Fruit fly (Drosophila melanogaster): ENCODE data around the gene CG33290.
A peak's percentile ranks its signal among the peaks of the same experiment; 100 is the strongest.

CG33290 gene

dm6 chr3L:21584683-21585082 is 42.5 kb downstream of the CG33290 start (continued):
- TF ChIP-seq Nf-YC (tag; optimal IDR thresholded peaks at IDR 0.05) (peak; percentile 95), CG11085 (GFP tag; IDR thresholded peaks at IDR 0.05) (no peak), CG14050 (GFP tag; IDR thresholded peaks at IDR 0.05) (no peak), Opbp (GFP tag; IDR thresholded peaks at IDR 0.05; ENCODE audit: partially characterized antibody) (no peak), Mes4 (GFP tag; optimal IDR thresholded peaks at IDR 0.05) (no peak), schlank (tag; optimal IDR thresholded peaks at IDR 0.05) (no peak), zfh2 (GFP tag; optimal IDR thresholded peaks at IDR 0.05) (no peak), bowl (GFP tag; IDR thresholded peaks at IDR 0.05) (no peak), ttk (GFP tag; IDR thresholded peaks at IDR 0.05) (peak; percentile 69; the same call in 1 of the 2 replicates), CG10147 (GFP tag; optimal IDR thresholded peaks at IDR 0.05) (no peak), Hand (GFP tag; optimal IDR thresholded peaks at IDR 0.05) (no peak), Jarid2 (GFP tag; optimal IDR thresholded peaks at IDR 0.05) (peak; percentile 58), inv (GFP tag; IDR thresholded peaks at IDR 0.05; ENCODE audit: partially characterized antibody) (no peak), otp (GFP tag; IDR thresholded peaks at IDR 0.05) (peak; percentile 22; the same call in 1 of the 3 replicates), CG2202 (tag; optimal IDR thresholded peaks at IDR 0.05) (no peak), CG5245 (GFP tag; optimal IDR thresholded peaks at IDR 0.05) (no peak), D (optimal IDR thresholded peaks at IDR 0.05) (no peak), D (GFP tag; optimal IDR thresholded peaks at IDR 0.05) (no peak), ind (GFP tag; optimal IDR thresholded peaks at IDR 0.05) (no peak), tin (GFP tag; optimal IDR thresholded peaks at IDR 0.05) (no peak), tio (GFP tag; optimal IDR thresholded peaks at IDR 0.05) (no peak), CG1647 (GFP tag; optimal IDR thresholded peaks at IDR 0.05) (no peak), ssp (GFP tag; IDR thresholded peaks at IDR 0.05) (no peak), CG34224 (GFP tag; IDR thresholded peaks at IDR 0.05; ENCODE audit: partially characterized antibody) (peak; percentile 55; the same call in 1 of the 3 replicates), Eip74EF (GFP tag; optimal IDR thresholded peaks at IDR 0.05) (no peak), CG13287 (GFP tag; IDR thresholded peaks at IDR 0.05; ENCODE audit: partially characterized antibody) (no peak), B-H1 (GFP tag; IDR thresholded peaks at IDR 0.05) (no peak), CG17385 (GFP tag; optimal IDR thresholded peaks at IDR 0.05) (no peak), CG2120 (GFP tag; optimal IDR thresholded peaks at IDR 0.05) (no peak), ham (GFP tag; IDR thresholded peaks at IDR 0.05) (no peak), TFAM (GFP tag; optimal IDR thresholded peaks at IDR 0.05) (no peak), mam (GFP tag; optimal IDR thresholded peaks at IDR 0.05) (no peak), CG8089 (GFP tag; optimal IDR thresholded peaks at IDR 0.05) (no peak), emc (GFP tag; optimal IDR thresholded peaks at IDR 0.05) (no peak), CG15479 (GFP tag; optimal IDR thresholded peaks at IDR 0.05) (no peak), slp2 (GFP tag; optimal IDR thresholded peaks at IDR 0.05) (no peak), CG7271 (tag; optimal IDR thresholded peaks at IDR 0.05) (no peak), CG30431 (GFP tag; optimal IDR thresholded peaks at IDR 0.05) (no peak), HLH4C (GFP tag; IDR thresholded peaks at IDR 0.05; ENCODE audit: partially characterized antibody) (no peak), CG14441 (GFP tag; IDR thresholded peaks at IDR 0.05) (peak; percentile 16; the same call in 1 of the 2 replicates), CG10654 (GFP tag; optimal IDR thresholded peaks at IDR 0.05) (no peak), phol (tag; optimal IDR thresholded peaks at IDR 0.05) (no peak), Oli (tag; optimal IDR thresholded peaks at IDR 0.05) (no peak), CG4707 (GFP tag; optimal IDR thresholded peaks at IDR 0.05) (peak; percentile 20), Abd-B (GFP tag; optimal IDR thresholded peaks at IDR 0.05) (no peak), CG18599 (GFP tag; optimal IDR thresholded peaks at IDR 0.05) (no peak), Fer2 (tag; optimal IDR thresholded peaks at IDR 0.05) (no peak), Dp (GFP tag; optimal IDR thresholded peaks at IDR 0.05) (no peak), CG17359 (tag; optimal IDR thresholded peaks at IDR 0.05) (no peak), CG1024 (GFP tag; IDR thresholded peaks at IDR 0.05) (no peak), insv (GFP tag; optimal IDR thresholded peaks at IDR 0.05) (no peak)

Measured in whole organism, embryonic.